Fruit fly (Drosophila melanogaster) whole organism, embryonic: ENCODE results near the gene syd.

Experiments
- CG15269 ChIP-seq: fragments of 200-800 bp; sonication (Bioruptor generic); optimal IDR thresholded peaks from 2 replicates; lab custom pipeline; 2018; ENCODE audit warnings: missing biosample characterization, mild to moderate bottlenecking, missing genetic modification characterization, moderate library complexity
- CG16815 ChIP-seq: fragments of 200-800 bp; sonication (Bioruptor generic); optimal IDR thresholded peaks from 3 replicates; lab custom pipeline; 2017; ENCODE audit warnings: missing biosample characterization, mild to moderate bottlenecking, missing genetic modification characterization
- Dref ChIP-seq: fragments of 200-800 bp; sonication (Bioruptor generic); IDR thresholded peaks from 2 replicates; pipeline ENCODE4 v1.3.6; 2022; ENCODE audit warnings: missing biosample characterization, missing genetic modification characterization
- Six4 ChIP-seq: fragments of 200-800 bp; sonication (Bioruptor generic); optimal IDR thresholded peaks from 2 replicates; lab custom pipeline; 2016; ENCODE audit warnings: missing biosample characterization, missing genetic modification characterization
- dati ChIP-seq: fragments of 200-800 bp; sonication (Bioruptor generic); IDR thresholded peaks from 2 replicates; pipeline ENCODE4 v1.3.6; 2022; ENCODE audit warnings: missing biosample characterization, missing genetic modification characterization
- dmrt99B ChIP-seq: fragments of 200-800 bp; sonication (Bioruptor generic); optimal IDR thresholded peaks from 2 replicates; lab custom pipeline; 2018; ENCODE audit warnings: missing biosample characterization, mild to moderate bottlenecking, missing genetic modification characterization, moderate library complexity

- TF ChIP-seq CG15269 (tag; lab: Kevin White, UChicago): no peak
- TF ChIP-seq dati (GFP tag; lab: Robert Waterston, UW): no peak
- TF ChIP-seq Dref: no peak
- no peak for TF ChIP-seq CG16815
- no peak for TF ChIP-seq dmrt99B (tag; lab: Kevin White, UChicago)
- TF ChIP-seq Six4 (GFP tag; lab: Kevin White, UChicago): no peak
Observed at dm6 chr3L:7981228-7981854, 45.4 kb upstream of the syd start.
